Fruit fly (Drosophila melanogaster): ENCODE data around the gene baz.

baz gene

dm6 chrX:17147983-17148637 lies 11.7 kb upstream of the baz start, which contains the start of gene RpS5a:
TSS of gene RpS5a (minus strand) at chrX:17148264.
- peak; percentile 82 for TF ChIP-seq CG17801 (GFP tag; optimal IDR thresholded peaks at IDR 0.05; ENCODE audit: partially characterized antibody)

DNA sequence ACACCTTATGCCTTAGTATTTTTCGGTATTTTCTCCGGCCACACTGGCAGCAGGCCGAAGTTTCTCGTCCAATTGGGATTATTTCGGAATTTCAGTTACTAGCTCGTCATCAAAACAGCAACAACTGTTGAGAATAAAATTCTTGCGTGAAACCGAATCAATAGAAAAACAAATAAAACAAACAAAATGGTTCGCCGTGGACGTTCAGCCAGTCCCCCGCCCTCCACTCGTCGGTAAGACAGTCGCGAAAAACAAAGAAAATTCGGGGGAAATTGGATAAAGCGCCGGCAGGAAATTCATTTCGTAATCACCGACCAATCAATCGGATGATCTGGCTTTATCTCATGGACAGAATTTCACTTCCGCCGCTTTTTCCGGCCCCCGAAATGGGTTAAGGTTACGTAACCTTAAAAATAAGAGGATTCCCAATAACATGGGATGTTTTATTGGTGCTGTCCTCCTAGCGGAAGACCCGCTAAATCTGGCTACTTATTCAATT lies 10.8 kb upstream of the baz start, which contains the start of gene Chchd2:
Gene Chchd2, plus strand, starts transcription at position 51 of the 499 bp plus-strand sequence.
- peak; percentile 71 for TF ChIP-seq CG17801 (GFP tag; optimal IDR thresholded peaks at IDR 0.05; ENCODE audit: partially characterized antibody)

DNA sequence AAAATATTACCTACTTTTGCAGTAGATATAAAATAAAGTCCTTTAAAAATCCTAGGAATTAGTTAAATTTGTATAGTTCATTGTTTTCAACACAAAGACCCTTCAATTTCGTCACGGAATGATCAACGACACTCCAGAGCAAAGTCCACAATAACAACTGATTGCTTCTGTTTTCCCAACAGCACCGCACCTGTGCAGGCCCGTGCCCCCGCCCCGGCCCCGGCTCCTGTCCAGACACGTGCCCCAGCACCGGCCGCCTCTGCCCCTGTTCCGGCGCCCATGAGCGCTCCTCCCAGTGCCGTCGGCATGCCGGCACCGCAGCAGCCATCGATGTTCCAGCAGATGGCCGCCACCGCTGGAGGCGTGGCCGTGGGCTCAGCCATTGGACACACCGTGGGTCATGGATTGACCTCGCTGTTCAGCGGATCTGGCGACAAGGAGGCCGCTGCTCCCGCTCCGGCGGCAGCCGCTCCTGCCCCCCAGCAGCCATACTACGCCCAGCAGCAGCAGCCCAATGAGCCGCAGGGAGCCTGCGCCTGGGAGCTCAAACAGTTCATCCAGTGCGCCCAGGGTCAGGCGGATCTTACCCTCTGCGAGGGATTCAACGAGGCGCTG lies 10.0 kb upstream of the baz start:
- no peak for TF ChIP-seq CG17801 (GFP tag; optimal IDR thresholded peaks at IDR 0.05; ENCODE audit: partially characterized antibody)

DNA sequence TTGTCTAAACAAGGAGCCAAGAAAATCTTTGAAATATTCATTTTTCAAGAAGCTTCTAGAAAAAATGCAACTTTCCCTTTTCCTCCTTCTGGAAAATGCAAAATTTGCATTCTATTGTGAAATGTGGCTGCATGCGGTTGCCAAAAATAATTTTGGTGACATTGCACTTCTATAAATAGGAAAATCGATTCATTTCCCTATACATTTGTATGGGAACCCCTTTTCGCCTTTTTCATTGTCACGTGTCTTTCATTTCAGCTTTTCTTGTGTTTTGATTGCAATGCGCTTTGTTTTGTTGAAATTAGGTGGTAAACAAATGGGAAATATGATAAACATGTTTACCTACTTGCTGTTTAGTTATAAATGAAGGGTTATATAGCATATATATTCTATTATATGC lies 9.1 kb upstream of the baz start:
- no peak for TF ChIP-seq CG17801 (GFP tag; optimal IDR thresholded peaks at IDR 0.05; ENCODE audit: partially characterized antibody)

DNA sequence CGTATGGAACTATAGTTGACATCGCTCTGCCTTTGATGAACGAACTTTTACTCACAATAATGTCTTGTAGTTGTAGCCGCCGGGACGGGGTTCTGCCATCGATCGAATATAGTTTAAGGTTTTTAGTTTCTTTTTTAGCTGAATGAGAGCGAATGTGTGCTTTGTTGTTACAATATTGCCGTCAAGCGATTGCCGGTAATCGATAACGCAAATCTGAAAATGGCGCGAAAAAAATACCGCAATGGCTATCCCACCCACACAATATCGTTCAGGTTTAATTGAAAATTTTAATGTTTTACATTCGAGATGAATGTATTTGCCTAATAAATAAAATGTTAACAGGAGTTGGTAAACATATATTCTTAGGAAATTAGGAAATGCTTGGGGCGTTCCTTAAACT lies 690 bp upstream of the baz start, which contains the start of gene xmas:
Gene xmas, minus strand, starts transcription at position 191 of the 400 bp plus-strand sequence.
- no peak for TF ChIP-seq CG17801 (GFP tag; optimal IDR thresholded peaks at IDR 0.05; ENCODE audit: partially characterized antibody)

DNA sequence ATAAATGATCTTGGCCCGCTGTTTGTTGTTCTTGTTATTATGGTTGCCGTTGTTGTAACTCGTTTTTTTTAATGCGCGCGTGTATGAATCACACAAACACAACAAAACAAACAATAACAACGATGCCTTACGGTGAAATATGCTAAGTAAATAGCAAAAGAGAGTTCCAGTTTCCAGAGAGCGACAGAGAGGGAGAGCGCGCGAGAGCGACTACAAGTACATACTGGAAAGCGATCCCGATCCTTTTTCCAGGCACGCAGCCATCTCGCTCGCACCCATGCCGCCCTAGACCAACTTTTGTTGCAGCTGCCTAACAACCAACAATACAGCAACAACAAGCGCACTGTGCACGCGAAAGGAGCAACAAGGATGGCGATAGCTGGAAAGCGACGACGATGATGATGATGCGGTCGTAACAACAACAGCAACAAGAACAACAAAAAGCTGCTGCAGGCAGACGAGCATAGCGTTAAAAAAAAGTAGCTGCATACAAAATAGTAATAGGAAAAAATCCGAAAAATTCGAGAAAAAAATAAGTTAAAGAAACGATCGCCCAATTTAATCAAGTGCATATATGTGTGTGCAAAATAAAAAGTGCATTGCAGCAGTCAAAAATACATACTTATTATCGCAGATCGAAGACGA lies 712 bp downstream of the baz start:
- TF ChIP-seq CG17801 (GFP tag; optimal IDR thresholded peaks at IDR 0.05; ENCODE audit: partially characterized antibody): no peak

DNA sequence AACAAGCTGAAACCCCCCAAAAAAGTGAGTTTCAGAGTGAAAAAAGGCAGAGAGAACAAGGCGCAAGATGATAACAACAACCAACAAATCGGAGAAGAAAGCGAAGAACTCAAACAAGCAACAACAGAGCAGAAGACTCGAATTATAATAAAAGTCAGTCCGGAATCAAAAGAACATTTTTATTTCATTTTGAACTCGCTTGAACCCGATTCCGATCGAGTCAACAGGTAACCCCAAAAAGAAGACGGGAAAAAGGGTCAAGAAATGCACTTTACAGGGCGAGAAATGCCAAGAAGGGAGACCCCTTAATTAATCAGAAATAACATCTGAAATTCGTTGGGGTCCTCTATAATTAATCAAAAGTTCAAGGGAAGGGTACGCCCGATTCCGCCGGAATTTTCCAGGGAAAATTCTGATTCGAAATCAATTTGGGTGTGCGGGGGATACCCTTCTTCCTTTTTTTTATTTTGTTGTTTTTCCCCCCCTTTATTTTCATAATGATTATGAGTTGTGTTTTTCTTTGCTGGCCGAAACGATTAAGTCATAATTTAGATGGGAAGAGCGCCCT lies 2.7 kb downstream of the baz start:
- TF ChIP-seq CG17801 (GFP tag; optimal IDR thresholded peaks at IDR 0.05; ENCODE audit: partially characterized antibody): no peak

DNA sequence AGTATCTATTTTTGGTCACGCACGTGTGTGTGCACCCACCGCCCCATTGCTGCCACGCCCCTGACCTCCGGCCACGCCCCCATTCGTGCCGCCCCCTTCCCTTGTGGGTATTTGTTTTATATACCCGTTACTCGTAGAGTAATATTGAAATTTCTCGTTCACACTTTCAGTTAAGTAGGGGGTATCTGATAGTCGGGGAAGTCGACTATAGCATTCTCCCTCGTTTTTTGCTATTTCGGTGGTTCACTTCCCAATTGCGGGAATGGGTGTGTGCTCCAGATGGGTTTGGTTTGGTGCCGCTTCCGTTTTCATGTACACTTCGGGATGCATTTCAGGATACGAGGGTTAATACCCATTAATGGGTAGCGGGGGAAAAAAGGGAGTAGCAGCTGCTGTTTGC lies 7.5 kb downstream of the baz start:
- no peak for TF ChIP-seq CG17801 (GFP tag; optimal IDR thresholded peaks at IDR 0.05; ENCODE audit: partially characterized antibody)

DNA sequence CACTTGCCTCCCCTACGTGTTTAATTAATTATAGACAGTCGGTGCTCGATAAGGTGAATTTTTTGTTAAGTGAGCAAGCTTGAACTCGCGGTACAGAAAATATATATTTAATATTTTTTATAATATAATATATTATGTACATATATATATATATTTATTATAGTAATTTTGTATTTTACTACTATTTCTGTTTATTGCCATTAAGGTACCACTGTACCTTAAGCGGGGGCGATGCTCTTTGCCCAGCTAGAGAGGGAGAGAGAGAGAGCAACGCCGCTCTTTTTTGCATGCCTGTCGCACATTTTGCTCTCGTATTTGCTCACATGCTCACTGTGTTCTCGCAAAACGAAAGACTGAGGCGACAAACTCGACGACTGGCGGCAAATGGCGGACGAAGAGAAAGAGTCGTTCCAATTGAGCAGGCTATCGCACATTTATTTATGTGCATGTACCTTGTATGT lies 10.7 kb downstream of the baz start:
- peak; percentile 10 for TF ChIP-seq CG17801 (GFP tag; optimal IDR thresholded peaks at IDR 0.05; ENCODE audit: partially characterized antibody)

DNA sequence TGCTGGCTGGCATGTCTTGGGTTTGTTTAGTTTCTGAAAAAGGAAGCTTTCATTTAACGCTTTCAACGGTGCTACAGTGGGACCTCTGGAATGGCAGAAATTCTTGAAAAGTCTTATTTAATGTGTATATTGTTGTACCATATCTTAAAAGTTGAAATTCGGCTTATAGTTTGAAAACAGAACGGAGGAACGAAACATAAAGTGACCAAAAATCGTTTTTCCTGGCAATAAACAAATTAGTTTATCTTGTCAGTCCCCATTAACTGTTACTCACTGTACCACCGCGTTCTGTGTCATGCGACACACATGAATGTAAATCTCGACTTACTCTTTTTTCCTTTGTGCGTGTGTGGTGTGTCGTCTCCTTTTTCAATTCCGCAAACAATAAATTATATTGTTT lies 12.3 kb downstream of the baz start:
- TF ChIP-seq CG17801 (GFP tag; optimal IDR thresholded peaks at IDR 0.05; ENCODE audit: partially characterized antibody): no peak

dm6 chrX:17172777-17173315 lies 13.0 kb downstream of the baz start:
- no peak for TF ChIP-seq CG17801 (GFP tag; optimal IDR thresholded peaks at IDR 0.05; ENCODE audit: partially characterized antibody)

dm6 chrX:17174115-17174514 lies 14.3 kb downstream of the baz start:
- no peak for TF ChIP-seq CG17801 (GFP tag; optimal IDR thresholded peaks at IDR 0.05; ENCODE audit: partially characterized antibody)

- TF ChIP-seq CG17801 (GFP tag; optimal IDR thresholded peaks at IDR 0.05; ENCODE audit: partially characterized antibody): no peak
Measured at dm6 chrX:17175558-17176189, 15.9 kb downstream of the baz start.

dm6 chrX:17176542-17176941 lies 16.7 kb downstream of the baz start:
- no peak for TF ChIP-seq CG17801 (GFP tag; optimal IDR thresholded peaks at IDR 0.05; ENCODE audit: partially characterized antibody)

dm6 chrX:17177606-17178005 lies 17.8 kb downstream of the baz start:
- no peak for TF ChIP-seq CG17801 (GFP tag; optimal IDR thresholded peaks at IDR 0.05; ENCODE audit: partially characterized antibody)

Measured in ovary, adult (tissue).